Fruit fly (Drosophila melanogaster) whole organism, embryonic: ENCODE data around the gene Ipo9.

Experiments
- B-H1 ChIP-seq: fragments of 200-800 bp; sonication (Bioruptor generic); IDR thresholded peaks from 3 replicates; pipeline ENCODE4 v1.3.6; 2022; ENCODE audit warnings: missing biosample characterization, missing genetic modification characterization
- CG1024 ChIP-seq: fragments of 200-800 bp; sonication (Bioruptor generic); IDR thresholded peaks from 2 replicates; pipeline ENCODE4 v1.3.6; 2022; ENCODE audit warnings: missing biosample characterization, missing genetic modification characterization
- CG10321 ChIP-seq: fragments of 200-800 bp; sonication (Bioruptor generic); IDR thresholded peaks from 2 replicates; pipeline ENCODE4 v1.3.6; 2022; ENCODE audit warnings: missing biosample characterization, missing genetic modification characterization
- CG11085 ChIP-seq: fragments of 200-800 bp; sonication (Bioruptor generic); IDR thresholded peaks from 2 replicates; pipeline ENCODE4 v1.3.6; 2022; ENCODE audit warnings: missing biosample characterization, missing genetic modification characterization
- CG14860 ChIP-seq: fragments of 200-800 bp; sonication (Bioruptor generic); IDR thresholded peaks from 3 replicates; pipeline ENCODE4 v1.3.6; 2022; ENCODE audit warnings: missing biosample characterization, missing genetic modification characterization; ENCODE audit not compliant: partially characterized antibody
- CG15011 ChIP-seq: fragments of 200-800 bp; sonication (Bioruptor generic); optimal IDR thresholded peaks from 3 replicates; lab custom pipeline; 2018; ENCODE audit warnings: missing biosample characterization, mild to moderate bottlenecking, missing genetic modification characterization
- CG16863 ChIP-seq: fragments of 200-800 bp; sonication (Bioruptor generic); optimal IDR thresholded peaks from 3 replicates; lab custom pipeline; 2016; ENCODE audit warnings: missing biosample characterization, missing genetic modification characterization
- CG17328 ChIP-seq: fragments of 200-800 bp; sonication (Bioruptor generic); IDR thresholded peaks from 2 replicates; pipeline ENCODE4 v1.3.6; 2022; ENCODE audit warnings: missing biosample characterization, missing genetic modification characterization
- CG17385 ChIP-seq: fragments of 200-800 bp; sonication (Bioruptor generic); optimal IDR thresholded peaks from 3 replicates; lab custom pipeline; 2018; ENCODE audit warnings: missing biosample characterization, mild to moderate bottlenecking, missing genetic modification characterization
- CG2199 ChIP-seq: fragments of 200-800 bp; sonication (Bioruptor generic); IDR thresholded peaks from 3 replicates; pipeline ENCODE4 v1.3.6; 2022; ENCODE audit warnings: missing biosample characterization, missing genetic modification characterization
- CG2875 ChIP-seq: fragments of 200-800 bp; sonication (Bioruptor generic); optimal IDR thresholded peaks from 2 replicates; lab custom pipeline; 2017; ENCODE audit warnings: missing biosample characterization, mild to moderate bottlenecking, missing genetic modification characterization, missing genetic modification reagents
- CG31365 ChIP-seq: fragments of 200-800 bp; sonication (Bioruptor generic); optimal IDR thresholded peaks from 2 replicates; lab custom pipeline; 2018; ENCODE audit warnings: missing biosample characterization, mild to moderate bottlenecking, missing genetic modification characterization
- CG32767 ChIP-seq: fragments of 200-800 bp; sonication (Bioruptor generic); IDR thresholded peaks from 2 replicates; pipeline ENCODE4 v1.3.6; 2022; ENCODE audit warnings: missing biosample characterization, missing genetic modification characterization
- CG4730 ChIP-seq: fragments of 200-800 bp; sonication (Bioruptor generic); IDR thresholded peaks from 2 replicates; pipeline ENCODE4 v1.3.6; 2022; ENCODE audit warnings: missing biosample characterization, missing genetic modification characterization
- CG5245 ChIP-seq: fragments of 200-800 bp; sonication (Bioruptor generic); optimal IDR thresholded peaks from 3 replicates; lab custom pipeline; 2016; ENCODE audit warnings: missing biosample characterization, missing genetic modification characterization
- CG7271 ChIP-seq: fragments of 200-800 bp; sonication (Bioruptor generic); optimal IDR thresholded peaks from 2 replicates; lab custom pipeline; 2018; ENCODE audit warnings: missing biosample characterization, mild to moderate bottlenecking, missing genetic modification characterization, moderate library complexity
- CG9437 ChIP-seq: fragments of 200-800 bp; sonication (Bioruptor generic); optimal IDR thresholded peaks from 2 replicates; lab custom pipeline; 2018; ENCODE audit warnings: missing biosample characterization, mild to moderate bottlenecking, missing genetic modification characterization
- CG9609 ChIP-seq: fragments of 200-800 bp; sonication (Bioruptor generic); optimal IDR thresholded peaks from 3 replicates; lab custom pipeline; 2016; ENCODE audit warnings: missing biosample characterization, missing genetic modification characterization
- D19A ChIP-seq: fragments of 200-800 bp; optimal IDR thresholded peaks from 3 replicates; lab custom pipeline; 2019; ENCODE audit warnings: missing biosample characterization, mild to moderate bottlenecking, missing genetic modification characterization, moderate library complexity
- H15 ChIP-seq: fragments of 200-800 bp; sonication (Bioruptor generic); IDR thresholded peaks from 3 replicates; pipeline ENCODE4 v1.3.6; 2022; ENCODE audit warnings: missing biosample characterization, missing genetic modification characterization
- Hey ChIP-seq: fragments of 200-800 bp; sonication (Bioruptor generic); optimal IDR thresholded peaks from 3 replicates; lab custom pipeline; 2018; ENCODE audit warnings: missing biosample characterization, mild to moderate bottlenecking, missing genetic modification characterization
- HmgZ ChIP-seq: fragments of 200-800 bp; sonication (Bioruptor generic); optimal IDR thresholded peaks from 2 replicates; lab custom pipeline; 2018; ENCODE audit warnings: missing biosample characterization, mild to moderate bottlenecking, missing genetic modification characterization
- Hr39 ChIP-seq: fragments of >200 bp; optimal IDR thresholded peaks from 2 replicates; lab custom pipeline; 2017
- Lhr ChIP-seq: fragments of 200-800 bp; sonication (Bioruptor generic); optimal IDR thresholded peaks from 3 replicates; lab custom pipeline; 2017; ENCODE audit warnings: mild to moderate bottlenecking, missing biosample characterization, missing genetic modification reagents, missing genetic modification characterization
- MESR4 ChIP-seq: fragments of 200-800 bp; sonication (Bioruptor generic); optimal IDR thresholded peaks from 2 replicates; lab custom pipeline; 2018; ENCODE audit warnings: missing biosample characterization, mild to moderate bottlenecking, missing genetic modification characterization, moderate library complexity
- NC2β ChIP-seq: fragments of 200-800 bp; sonication (Bioruptor generic); optimal IDR thresholded peaks from 2 replicates; lab custom pipeline; 2016; ENCODE audit warnings: missing biosample characterization, missing genetic modification characterization
- Nf-YC ChIP-seq: fragments of 200-800 bp; optimal IDR thresholded peaks from 3 replicates; lab custom pipeline; 2019; ENCODE audit warnings: missing biosample characterization, mild to moderate bottlenecking, missing genetic modification characterization, moderate library complexity
- NfI ChIP-seq: fragments of 200-800 bp; sonication (Bioruptor generic); optimal IDR thresholded peaks from 3 replicates; lab custom pipeline; 2018; ENCODE audit warnings: missing biosample characterization, mild to moderate bottlenecking, missing genetic modification characterization, moderate library complexity
- Six4 ChIP-seq: fragments of 200-800 bp; sonication (Bioruptor generic); optimal IDR thresholded peaks from 2 replicates; lab custom pipeline; 2016; ENCODE audit warnings: missing biosample characterization, missing genetic modification characterization
- Sox102F ChIP-seq: fragments of 200-800 bp; sonication (Bioruptor generic); optimal IDR thresholded peaks from 2 replicates; lab custom pipeline; 2018; ENCODE audit warnings: missing biosample characterization, mild to moderate bottlenecking, missing genetic modification characterization, moderate library complexity
- Sry-δ ChIP-seq: fragments of 200-800 bp; sonication (Bioruptor generic); optimal IDR thresholded peaks from 2 replicates; lab custom pipeline; 2016; ENCODE audit warnings: missing biosample characterization, missing genetic modification characterization
- Trl ChIP-seq, 3 experiments: fragments of >200 bp in 2 of 3; fragments of 200-800 bp in 1 of 3; sonication (Bioruptor generic) in 1 of 3; optimal IDR thresholded peaks; 2 replicates in 1 of 3; 3 replicates in 2 of 3; lab custom pipeline; 2016 to 2017; ENCODE audit warnings: missing biosample characterization in 1 of 3, missing genetic modification characterization in 1 of 3
- ara ChIP-seq: fragments of 200-800 bp; sonication (Bioruptor generic); IDR thresholded peaks from 2 replicates; pipeline ENCODE4 v1.3.6; 2022; ENCODE audit warnings: missing biosample characterization, missing genetic modification characterization
- az2 ChIP-seq: fragments of 200-800 bp; sonication (Bioruptor generic); optimal IDR thresholded peaks from 3 replicates; lab custom pipeline; 2016; ENCODE audit warnings: missing biosample characterization, missing genetic modification characterization
- cato ChIP-seq: fragments of 200-800 bp; sonication (Bioruptor generic); optimal IDR thresholded peaks from 2 replicates; lab custom pipeline; 2016; ENCODE audit warnings: missing biosample characterization, missing genetic modification characterization, borderline replicate concordance
- chm ChIP-seq: fragments of 200-800 bp; sonication (Bioruptor generic); IDR thresholded peaks from 2 replicates; pipeline ENCODE4 v1.3.6; 2022; ENCODE audit warnings: missing biosample characterization, missing genetic modification characterization
- cwo ChIP-seq: fragments of 200-800 bp; sonication (Bioruptor generic); optimal IDR thresholded peaks from 3 replicates; lab custom pipeline; 2017; ENCODE audit warnings: missing biosample characterization, missing genetic modification characterization, mild to moderate bottlenecking, moderate library complexity, missing genetic modification reagents
- disco-r ChIP-seq: fragments of 200-800 bp; sonication (Bioruptor generic); optimal IDR thresholded peaks from 2 replicates; lab custom pipeline; 2016; ENCODE audit warnings: missing biosample characterization, missing genetic modification characterization
- emc ChIP-seq: fragments of 200-800 bp; sonication (Bioruptor generic); optimal IDR thresholded peaks from 2 replicates; lab custom pipeline; 2016; ENCODE audit warnings: missing biosample characterization, missing genetic modification characterization
- gce ChIP-seq: fragments of 200-800 bp; sonication (Bioruptor generic); IDR thresholded peaks from 3 replicates; pipeline ENCODE4 v1.3.6; 2022; ENCODE audit warnings: missing biosample characterization, missing genetic modification characterization
- gcm2 ChIP-seq: fragments of 200-800 bp; sonication (Bioruptor generic); optimal IDR thresholded peaks from 2 replicates; lab custom pipeline; 2016; ENCODE audit warnings: missing biosample characterization, missing genetic modification characterization
- gsb-n ChIP-seq: fragments of 200-800 bp; sonication (Bioruptor generic); optimal IDR thresholded peaks from 3 replicates; lab custom pipeline; 2018; ENCODE audit warnings: missing biosample characterization, mild to moderate bottlenecking, missing genetic modification characterization
- ken ChIP-seq: fragments of 200-800 bp; sonication (Bioruptor generic); IDR thresholded peaks from 3 replicates; pipeline ENCODE4 v1.3.6; 2022; ENCODE audit warnings: missing biosample characterization, missing genetic modification characterization
- lbe ChIP-seq: fragments of 200-800 bp; sonication (Bioruptor generic); optimal IDR thresholded peaks from 2 replicates; lab custom pipeline; 2016; ENCODE audit warnings: missing biosample characterization, mild to moderate bottlenecking, missing genetic modification characterization
- nom ChIP-seq: fragments of 200-800 bp; sonication (Bioruptor generic); optimal IDR thresholded peaks from 2 replicates; lab custom pipeline; 2017; ENCODE audit warnings: missing biosample characterization, missing genetic modification characterization, mild to moderate bottlenecking, moderate library complexity, missing genetic modification reagents
- odd ChIP-seq: fragments of 200-800 bp; sonication (Bioruptor generic); optimal IDR thresholded peaks from 2 replicates; lab custom pipeline; 2017; ENCODE audit warnings: missing biosample characterization, mild to moderate bottlenecking, missing genetic modification characterization
- pan ChIP-seq, 4 experiments: fragments of >200 bp in 3 of 4; fragments of 200-800 bp in 1 of 4; sonication (Bioruptor generic) in 1 of 4; optimal IDR thresholded peaks in 3 of 4; IDR thresholded peaks in 1 of 4; 2 replicates each; pipeline versions ENCODE4 v1.3.6 to Lab custom; 2017 to 2022; ENCODE audit warnings: missing biosample characterization in 2 of 4, missing genetic modification characterization in 2 of 4, mixed read lengths in 1 of 4
- peb ChIP-seq: fragments of 200-800 bp; sonication (Bioruptor generic); IDR thresholded peaks from 2 replicates; pipeline ENCODE4 v1.3.6; 2022; ENCODE audit warnings: missing biosample characterization, missing genetic modification characterization
- sima ChIP-seq: fragments of 200-800 bp; sonication (Bioruptor generic); optimal IDR thresholded peaks from 2 replicates; lab custom pipeline; 2016; ENCODE audit warnings: missing biosample characterization, missing genetic modification characterization
- tna ChIP-seq: fragments of 200-800 bp; sonication (Bioruptor generic); IDR thresholded peaks from 2 replicates; pipeline ENCODE4 v1.3.6; 2022; ENCODE audit warnings: missing biosample characterization, missing genetic modification characterization; ENCODE audit not compliant: partially characterized antibody

The Ipo9 gene

dm6 chr3R:11409667-11410137 is 2.6 kb upstream of the Ipo9 start, which contains the start of the genes mgr and Irbp (continued):
- TF ChIP-seq ara (GFP tag; lab: Robert Waterston, UW) (peak; percentile 95), peb (GFP tag; lab: Robert Waterston, UW) (peak; percentile 70), CG32767 (GFP tag; lab: Robert Waterston, UW) (peak; percentile 87), nom (GFP tag; lab: Kevin White, UChicago) (peak; percentile 72), CG11085 (GFP tag; lab: Robert Waterston, UW) (peak; percentile 88), Sry-δ (GFP tag; lab: Kevin White, UChicago) (peak; percentile 76), Sox102F (peak; percentile 94), tna (GFP tag; lab: Robert Waterston, UW) (peak; percentile 70; the same call in 1 of the 2 replicates), CG14860 (GFP tag; lab: Robert Waterston, UW) (peak; percentile 85), pan (optimal IDR thresholded peaks at IDR 0.05; lab: Kevin White, UChicago) (no peak), pan (GFP tag; optimal IDR thresholded peaks at IDR 0.05 in 1 of 2, IDR thresholded peaks at IDR 0.05 in 1 of 2) (peak in 1 of 2 experiments; percentile 96), CG7271 (tag; lab: Kevin White, UChicago) (peak; percentile 95), Trl (optimal IDR thresholded peaks at IDR 0.05; lab: Kevin White, UChicago) (no peak), Trl (GFP tag; optimal IDR thresholded peaks at IDR 0.05; lab: Kevin White, UChicago) (peak; percentile 31), ken (GFP tag; lab: Robert Waterston, UW) (peak; percentile 86), Hr39 (lab: Kevin White, UChicago) (no peak), Nf-YC (tag; lab: Kevin White, UChicago) (peak; percentile 77), disco-r (GFP tag; lab: Kevin White, UChicago) (no peak), HmgZ (tag; lab: Kevin White, UChicago) (peak; percentile 86), cwo (GFP tag; lab: Kevin White, UChicago) (peak; percentile 87), CG15011 (GFP tag; lab: Kevin White, UChicago) (peak; percentile 65), CG17328 (GFP tag; lab: Robert Waterston, UW) (peak; percentile 95), cato (GFP tag; lab: Kevin White, UChicago) (peak; percentile 76), Lhr (GFP tag; lab: Kevin White, UChicago) (peak; percentile 76), gsb-n (peak; percentile 93), CG2875 (GFP tag; lab: Kevin White, UChicago) (peak; percentile 79), CG31365 (tag; lab: Kevin White, UChicago) (no peak), NfI (GFP tag; lab: Kevin White, UChicago) (peak; percentile 91), gce (peak; percentile 88), CG9609 (GFP tag; lab: Kevin White, UChicago) (peak; percentile 22), odd (GFP tag; lab: Kevin White, UChicago) (peak; percentile 81), chm (GFP tag; lab: Robert Waterston, UW) (peak; percentile 84), Hey (tag; lab: Kevin White, UChicago) (no peak), CG16863 (peak; percentile 25), CG9437 (GFP tag; lab: Kevin White, UChicago) (peak; percentile 76), CG17385 (GFP tag; lab: Kevin White, UChicago) (peak; percentile 86), CG5245 (GFP tag; lab: Kevin White, UChicago) (peak; percentile 76), gcm2 (peak; percentile 9), lbe (GFP tag; lab: Kevin White, UChicago) (no peak), CG2199 (GFP tag; lab: Robert Waterston, UW) (peak; percentile 81; the same call in 1 of the 3 replicates), Six4 (peak; percentile 87), B-H1 (peak; percentile 91), az2 (GFP tag; lab: Kevin White, UChicago) (peak; percentile 90), CG1024 (GFP tag; lab: Robert Waterston, UW) (peak; percentile 89), MESR4 (GFP tag; lab: Kevin White, UChicago) (peak; percentile 73), sima (GFP tag; lab: Kevin White, UChicago) (no peak), NC2β (GFP tag; lab: Kevin White, UChicago) (no peak), H15 (GFP tag; lab: Robert Waterston, UW) (peak; percentile 95), CG10321 (GFP tag; lab: Robert Waterston, UW) (peak; percentile 76), D19A (tag; lab: Kevin White, UChicago) (peak; percentile 85), CG4730 (GFP tag; lab: Robert Waterston, UW) (peak; percentile 90), emc (GFP tag; lab: Kevin White, UChicago) (no peak)
